Worm (Caenorhabditis elegans) whole organism, L4 larva: Measurements from ENCODE around the gene islo-1.
"Not testable (repeated sequence)": the region's sequence is repeated elsewhere in the genome, so short reads cannot be mapped to it uniquely, and the experiment has no call there.

Experiments
- R02D3.7 ChIP-seq: fragments of 150-350 bp; sonication (generic microtip); optimal IDR thresholded peaks from 3 replicates; lab custom pipeline; 2014; ENCODE audit warnings: missing biosample characterization, missing genetic modification characterization
- nhr-76 ChIP-seq: fragments of 150-350 bp; optimal IDR thresholded peaks from 2 replicates; lab custom pipeline; 2014; ENCODE audit warnings: missing biosample characterization, missing genetic modification characterization
- skn-1 ChIP-seq: fragments of 150-350 bp; optimal IDR thresholded peaks from 2 replicates; lab custom pipeline; 2014; ENCODE audit warnings: missing biosample characterization, missing genetic modification characterization
- snpc-4 ChIP-seq: fragments of 150-350 bp; optimal IDR thresholded peaks from 2 replicates; lab custom pipeline; 2014; ENCODE audit warnings: missing biosample characterization, missing genetic modification characterization

ce11 chrIV:8123541-8123940 is 12.6 kb upstream of the islo-1 start:
- TF ChIP-seq skn-1; snpc-4 (tag; lab: Kevin White, UChicago); R02D3.7; nhr-76 (tag; lab: Kevin White, UChicago): not testable (repeated sequence)
